Worm (Caenorhabditis elegans) whole organism, L2 larva: ENCODE measurements around the gene peb-1.

Source experiments
- C34F6.9 ChIP-seq: fragments of 150-350 bp; optimal IDR thresholded peaks from 2 replicates; lab custom pipeline; 2014; ENCODE audit warnings: missing biosample characterization, missing genetic modification characterization
- F13H6.1 ChIP-seq: sonication (generic microtip); optimal IDR thresholded peaks from 2 replicates; lab custom pipeline; 2016; ENCODE audit warnings: missing genetic modification characterization, missing compliant biosample characterization
- egl-27 ChIP-seq: sonication (generic microtip); optimal IDR thresholded peaks from 3 replicates; lab custom pipeline; 2017; ENCODE audit warnings: missing biosample characterization, missing genetic modification reagents, missing genetic modification characterization
- fos-1 ChIP-seq: fragments of 150-350 bp; optimal IDR thresholded peaks from 2 replicates; lab custom pipeline; 2014; ENCODE audit warnings: missing biosample characterization, missing genetic modification characterization
- lin-11 ChIP-seq: fragments of 150-350 bp; sonication (generic microtip); optimal IDR thresholded peaks from 2 replicates; lab custom pipeline; 2014; ENCODE audit warnings: missing biosample characterization, missing genetic modification characterization, inconsistent platforms, mixed read lengths
- lin-39 ChIP-seq: fragments of 150-350 bp; optimal IDR thresholded peaks from 2 replicates; lab custom pipeline; 2014; ENCODE audit warnings: missing biosample characterization, missing genetic modification reagents, missing genetic modification characterization
- mdl-1 ChIP-seq, 2 experiments: fragments of 150-350 bp in 1 of 2; sonication (generic microtip) in 1 of 2; optimal IDR thresholded peaks; 2 replicates each; lab custom pipeline; 2017; ENCODE audit warnings: missing biosample characterization in 2 of 2, missing genetic modification characterization in 2 of 2
- nhr-10 ChIP-seq: sonication (generic microtip); optimal IDR thresholded peaks from 2 replicates; lab custom pipeline; 2017; ENCODE audit warnings: missing biosample characterization, missing genetic modification characterization
- nhr-6 ChIP-seq: fragments of 150-350 bp; optimal IDR thresholded peaks from 2 replicates; lab custom pipeline; 2014; ENCODE audit warnings: missing biosample characterization, missing genetic modification characterization
- snpc-4 ChIP-seq: fragments of 150-350 bp; optimal IDR thresholded peaks from 2 replicates; lab custom pipeline; 2014; ENCODE audit warnings: missing biosample characterization, missing genetic modification characterization
- unc-62 ChIP-seq: fragments of 150-350 bp; optimal IDR thresholded peaks from 2 replicates; lab custom pipeline; 2014; ENCODE audit warnings: missing biosample characterization, missing genetic modification reagents, missing genetic modification characterization

DNA sequence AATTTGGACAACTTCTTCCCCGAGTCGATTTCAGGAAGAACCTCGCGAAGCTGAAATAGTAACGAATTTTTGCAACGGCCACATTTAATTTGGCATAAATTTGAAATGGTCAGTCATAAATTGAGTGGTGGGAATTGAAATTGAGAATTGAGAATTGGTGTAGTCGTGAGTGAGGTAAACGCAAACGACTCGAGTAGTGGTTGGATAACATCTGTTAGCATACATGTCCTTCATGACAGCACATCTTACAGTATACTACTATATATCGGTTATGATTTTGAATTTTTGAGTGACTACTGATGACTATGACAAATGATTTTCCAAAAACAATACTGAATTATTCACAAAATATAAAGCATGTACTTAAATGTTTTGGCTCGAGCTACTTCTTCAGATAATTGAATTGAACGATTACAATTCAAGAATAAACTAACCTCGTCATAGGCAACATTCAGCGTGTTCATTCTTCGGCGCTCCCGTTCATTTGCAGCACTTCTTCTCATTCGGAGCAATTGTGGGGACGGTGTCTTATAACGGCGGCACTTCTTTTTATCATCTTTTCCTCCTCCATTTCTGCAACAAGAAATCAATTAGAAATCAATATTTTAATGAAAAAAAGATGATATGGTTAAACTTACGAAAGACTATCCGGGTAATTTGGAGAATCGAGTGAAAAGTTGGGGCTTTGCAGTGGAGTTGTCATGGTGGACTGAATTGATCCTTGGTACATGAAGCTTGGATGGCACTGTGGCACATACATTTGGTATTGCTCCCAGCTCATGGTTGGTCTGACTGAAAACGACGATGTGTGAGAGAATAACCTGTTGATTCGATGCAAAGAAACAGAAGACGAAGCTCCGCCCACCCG lies 18.7 kb downstream of the peb-1 start, which contains the start of gene lin-32:
- no peak for TF ChIP-seq C34F6.9 (tag; lab: Kevin White, UChicago)
- no peak for TF ChIP-seq mdl-1 (tag; optimal IDR thresholded peaks at IDR 0.05; lab: Kevin White, UChicago)
- no peak for TF ChIP-seq lin-11
- TF ChIP-seq snpc-4 = no peak
- TF ChIP-seq nhr-6 (tag; lab: Kevin White, UChicago) = no peak
- TF ChIP-seq fos-1 (tag; lab: Kevin White, UChicago) = no peak
- TF ChIP-seq unc-62 = no peak
- TF ChIP-seq nhr-10 (tag; lab: Kevin White, UChicago) = no peak
- no peak for TF ChIP-seq F13H6.1 (tag; lab: Kevin White, UChicago)
- no peak for TF ChIP-seq lin-39 (tag; lab: Kevin White, UChicago)
- no peak for TF ChIP-seq egl-27
